Worm (Caenorhabditis elegans) whole organism, L4/young adult: ENCODE data around the gene fbxa-222.
"Not testable (repeated sequence)": the region's sequence is repeated elsewhere in the genome, so short reads cannot be mapped to it uniquely, and the experiment has no call there.

ENCODE experiments used
- W03F9.2 ChIP-seq: fragments of 150-350 bp; optimal IDR thresholded peaks from 2 replicates; lab custom pipeline; 2014; ENCODE audit warnings: missing biosample characterization, missing genetic modification characterization
- dao-5 ChIP-seq: sonication (generic microtip); optimal IDR thresholded peaks from 2 replicates; lab custom pipeline; 2016; ENCODE audit warnings: missing genotype, missing genetic modification characterization, moderate library complexity, missing compliant biosample characterization
- him-1 ChIP-seq: sonication (generic microtip); optimal IDR thresholded peaks from 2 replicates; lab custom pipeline; 2016; ENCODE audit warnings: missing genotype, missing genetic modification reagents, missing genetic modification characterization, missing compliant biosample characterization

The fbxa-222 gene

DNA sequence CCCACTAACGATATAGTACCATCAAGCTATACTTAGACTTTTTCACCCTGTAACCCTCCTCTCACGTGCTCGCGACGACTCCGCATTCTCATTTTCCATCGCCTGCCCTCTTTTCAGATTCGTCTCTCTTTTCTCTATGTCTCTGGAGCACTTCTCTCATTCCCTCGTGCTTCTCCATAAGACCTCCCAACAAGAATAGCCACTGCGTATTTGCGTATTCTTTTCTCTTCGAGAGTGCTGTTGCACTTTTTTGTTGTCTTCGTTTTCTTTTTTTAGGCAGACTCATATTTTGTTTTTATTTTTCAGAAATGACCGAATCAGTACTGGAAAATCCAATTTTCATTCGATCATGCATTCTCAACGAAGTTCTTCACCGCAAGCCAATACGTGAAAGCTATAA lies at the start of gene fbxa-222:
fbxa-222 (plus strand) TSS at position 301 of the 400 bp plus-strand sequence.
- TF ChIP-seq dao-5 (tag; lab: Kevin White, UChicago) (no peak), him-1 (tag; lab: Kevin White, UChicago) (no peak), W03F9.2 (tag; lab: Kevin White, UChicago) (no peak)

DNA sequence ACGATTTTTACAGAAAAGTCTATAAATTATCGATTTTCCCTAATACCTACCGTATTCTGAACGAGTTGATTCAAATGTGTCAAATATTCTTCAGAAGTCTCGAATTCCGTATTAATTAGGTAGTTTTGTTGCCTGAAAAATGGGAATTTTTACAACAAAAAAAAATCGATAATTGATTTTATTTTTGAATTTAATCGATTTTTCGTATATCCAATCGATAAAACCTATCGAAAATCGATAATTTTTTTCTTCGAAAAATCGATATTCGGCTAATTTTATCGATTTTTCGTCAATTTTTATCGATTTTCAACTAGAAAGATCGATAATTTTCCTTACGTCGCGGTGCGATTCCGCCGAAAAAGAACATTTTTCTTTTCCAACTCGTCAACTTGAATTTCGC lies 32.6 kb upstream of the fbxa-222 start:
- TF ChIP-seq W03F9.2 (tag; lab: Kevin White, UChicago), result no peak
- no peak for TF ChIP-seq him-1 (tag; lab: Kevin White, UChicago)
- TF ChIP-seq dao-5 (tag; lab: Kevin White, UChicago), result no peak

DNA sequence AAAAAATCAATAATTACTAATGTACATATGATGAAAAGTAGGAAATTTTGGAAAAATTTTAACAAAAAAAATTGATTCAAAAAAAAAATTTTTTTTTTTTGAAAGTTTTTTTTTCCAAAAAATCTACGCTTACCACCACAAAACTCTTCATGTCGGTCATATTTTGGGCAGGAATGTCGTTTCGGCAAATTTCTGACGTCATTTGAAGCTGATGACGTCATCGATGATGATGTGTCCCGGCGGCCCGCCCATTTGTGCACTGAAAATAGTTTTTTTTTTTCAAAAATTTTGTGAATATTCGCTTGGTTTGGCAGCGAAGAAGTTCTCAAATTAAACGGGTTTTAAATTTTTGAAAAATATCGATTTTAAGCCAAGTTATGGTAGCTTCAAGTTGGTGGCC lies 28.3 kb upstream of the fbxa-222 start:
- TF ChIP-seq dao-5 (tag; lab: Kevin White, UChicago), result no peak
- no peak for TF ChIP-seq him-1 (tag; lab: Kevin White, UChicago)
- TF ChIP-seq W03F9.2 (tag; lab: Kevin White, UChicago), result no peak

DNA sequence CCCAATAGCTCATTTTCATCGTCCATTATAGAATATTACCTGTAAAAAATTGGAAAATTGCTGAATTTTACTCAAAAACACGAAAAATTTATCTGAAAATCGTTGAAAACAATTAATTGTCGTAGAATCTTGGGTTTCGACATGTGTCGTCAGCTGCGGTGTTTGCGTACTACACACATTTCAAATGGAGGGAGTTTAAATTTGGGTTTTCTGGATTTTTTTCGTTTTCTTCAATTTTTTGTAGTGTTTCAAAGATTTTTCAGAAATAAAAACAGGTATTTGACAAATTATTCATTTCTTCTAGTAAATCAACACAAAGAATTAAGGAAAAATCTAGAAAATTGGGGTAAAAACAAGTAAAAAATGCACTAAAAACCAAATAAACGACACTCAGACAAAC lies 12.4 kb upstream of the fbxa-222 start, which contains the start of gene Y73B3A.4:
Y73B3A.4 (minus strand) TSS at position 41 of the 400 bp plus-strand sequence.
- not testable (repeated sequence) for TF ChIP-seq him-1, dao-5, W03F9.2 (tag; lab: Kevin White, UChicago)

DNA sequence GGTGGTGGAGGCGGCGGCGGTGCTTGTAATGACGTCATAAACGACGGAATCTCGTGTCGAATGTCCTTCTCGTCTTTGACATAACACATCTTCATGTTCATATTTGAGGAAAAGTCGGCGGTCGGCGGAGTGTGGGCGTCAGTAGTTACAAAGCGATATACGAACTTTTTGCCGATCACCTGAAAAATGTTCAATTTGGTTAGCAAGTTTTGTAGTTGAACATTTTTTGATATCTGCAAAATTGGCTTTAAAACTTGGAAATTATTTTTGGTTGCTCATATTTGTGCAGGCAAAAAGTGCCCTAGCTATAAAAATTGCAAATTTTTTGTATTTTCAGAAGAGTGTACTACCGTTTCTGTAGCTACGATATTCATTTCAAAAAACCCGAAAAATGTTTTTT lies 8.3 kb upstream of the fbxa-222 start, which contains the start of gene elk-2:
elk-2 (minus strand) TSS at position 101 of the 400 bp plus-strand sequence.
- not testable (repeated sequence) for TF ChIP-seq W03F9.2, him-1, dao-5 (tag; lab: Kevin White, UChicago)

DNA sequence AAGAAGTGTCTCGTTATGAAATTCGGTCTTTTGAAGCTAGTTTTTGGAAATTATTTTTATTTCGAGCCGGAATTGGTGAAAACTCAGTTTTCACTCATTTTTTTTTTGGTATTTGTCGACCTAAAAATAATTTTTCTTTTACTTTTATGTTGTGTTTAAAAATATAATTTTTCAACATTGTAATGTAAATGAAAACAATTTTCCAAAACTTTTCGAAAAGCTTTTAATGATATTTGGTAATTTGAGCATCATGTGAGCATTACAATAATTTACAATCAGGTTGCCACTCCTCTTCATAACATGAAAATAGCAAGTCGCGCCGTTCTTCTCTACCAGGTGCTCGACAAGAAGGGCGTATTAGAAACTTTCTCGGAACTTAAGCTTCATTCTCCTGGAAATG lies 2.8 kb upstream of the fbxa-222 start, which contains the start of gene fbxa-221:
fbxa-221 (plus strand) TSS at position 301 of the 400 bp plus-strand sequence.
- not testable (repeated sequence) for TF ChIP-seq W03F9.2, dao-5, him-1 (tag; lab: Kevin White, UChicago)

DNA sequence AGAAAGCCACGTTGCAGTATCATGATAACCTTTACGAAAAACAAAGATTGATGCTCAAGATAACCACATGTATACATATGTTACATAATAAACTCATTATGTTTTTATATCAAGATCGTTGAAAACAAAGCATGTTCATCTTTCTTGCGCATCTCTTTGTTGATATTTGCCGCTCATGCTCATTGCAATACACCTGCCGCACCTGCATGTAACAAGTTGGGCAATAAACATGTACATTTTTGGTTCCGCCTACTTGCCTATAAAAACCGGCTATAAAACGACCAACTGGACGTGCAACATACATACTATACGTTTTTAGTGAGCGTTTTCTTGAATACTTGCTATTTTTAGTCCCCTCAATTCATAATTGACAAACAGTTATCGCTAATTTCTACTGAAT lies 2.2 kb downstream of the fbxa-222 start, which contains the start of gene fbxa-16:
fbxa-16 (plus strand) TSS at position 301 of the 400 bp plus-strand sequence.
- TF ChIP-seq him-1, dao-5, W03F9.2 (tag; lab: Kevin White, UChicago): not testable (repeated sequence)

DNA sequence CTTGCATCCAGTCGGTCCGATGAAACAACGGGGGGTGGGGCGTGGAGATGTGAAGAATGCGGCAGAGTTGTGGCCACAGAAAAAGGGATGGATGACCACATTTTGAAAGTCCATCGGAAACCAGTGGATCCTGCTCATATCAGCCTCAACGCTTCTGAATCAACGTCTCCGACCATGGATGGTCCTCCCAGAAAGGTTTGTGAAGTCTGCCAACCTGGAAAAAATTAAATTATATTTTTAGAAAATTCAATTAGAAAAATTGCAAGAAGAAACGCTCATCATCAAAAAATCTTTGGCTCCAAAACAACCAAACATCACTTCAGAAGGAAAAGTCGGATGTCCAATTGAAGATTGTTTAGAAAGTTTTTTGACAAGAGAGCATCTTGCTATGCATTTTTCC lies 24.0 kb downstream of the fbxa-222 start, which contains the start of gene Y73B3A.8:
Y73B3A.8 (minus strand) TSS at position 101 of the 400 bp plus-strand sequence.
- TF ChIP-seq him-1 (tag; lab: Kevin White, UChicago), result no peak
- TF ChIP-seq dao-5 (tag; lab: Kevin White, UChicago), result no peak
- TF ChIP-seq W03F9.2 (tag; lab: Kevin White, UChicago), result no peak

DNA sequence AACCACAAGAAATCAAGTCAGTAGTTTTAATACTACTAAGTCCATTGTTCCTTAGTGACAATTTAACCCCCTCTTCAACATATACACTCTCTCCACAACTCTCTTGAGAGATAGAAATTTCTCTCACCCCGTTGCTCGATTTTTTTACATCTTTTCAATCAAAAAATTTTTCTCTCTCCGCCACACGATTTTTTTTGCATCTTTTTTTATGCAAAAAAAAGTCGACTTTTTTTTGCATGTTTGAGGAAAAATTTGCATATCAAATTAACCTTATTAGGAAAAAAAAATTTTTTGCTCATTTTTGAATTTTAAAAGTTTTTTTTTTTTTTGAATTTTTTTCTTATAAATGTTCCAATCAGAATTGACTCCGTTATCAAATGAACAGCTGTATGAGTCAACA lies 29.7 kb downstream of the fbxa-222 start:
- TF ChIP-seq dao-5 (tag; lab: Kevin White, UChicago), result no peak
- TF ChIP-seq W03F9.2 (tag; lab: Kevin White, UChicago), result no peak
- TF ChIP-seq him-1 (tag; lab: Kevin White, UChicago), result no peak

DNA sequence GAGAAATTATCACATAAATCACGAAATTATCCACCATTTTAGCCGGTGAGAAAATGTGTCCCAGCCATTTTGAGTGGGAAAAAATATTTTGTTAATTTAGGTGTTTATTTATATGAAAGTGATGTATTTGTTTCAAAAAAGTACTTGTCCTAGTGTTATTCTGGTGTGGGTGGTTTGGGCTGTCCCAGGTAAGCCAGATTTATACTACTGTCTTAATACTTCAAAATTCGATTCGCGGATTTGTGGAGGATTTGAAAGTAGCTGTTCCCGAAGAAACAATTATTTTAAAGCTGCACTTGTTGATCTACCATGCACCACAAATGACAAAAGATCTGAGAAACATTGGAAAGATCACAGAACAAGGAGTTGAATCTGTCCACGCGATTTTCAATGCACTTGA lies 30.6 kb downstream of the fbxa-222 start, which contains the start of gene Y73B3A.11:
Y73B3A.11 (plus strand) TSS at position 301 of the 400 bp plus-strand sequence.
- TF ChIP-seq dao-5 (tag; lab: Kevin White, UChicago) (no peak), him-1 (tag; lab: Kevin White, UChicago) (no peak), W03F9.2 (tag; lab: Kevin White, UChicago) (no peak)

DNA sequence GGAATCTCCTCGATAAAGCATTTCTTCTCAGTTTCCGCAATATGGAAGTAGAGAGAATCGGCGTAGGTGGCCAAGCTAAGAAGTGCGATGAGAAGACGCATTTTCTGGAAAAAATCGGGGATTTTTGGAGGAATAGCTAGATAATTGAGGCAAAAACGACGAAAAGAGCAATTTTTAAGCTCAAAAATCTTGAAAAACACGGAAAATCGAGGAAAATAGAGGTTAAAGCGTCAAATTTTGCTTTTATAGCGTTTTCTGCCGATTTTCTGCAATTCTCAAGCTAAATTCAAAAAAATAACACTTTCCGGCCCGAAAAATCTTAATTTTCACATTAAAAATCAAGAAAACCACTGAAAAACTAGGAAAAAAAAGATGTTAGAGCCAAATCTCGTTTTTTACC lies 45.9 kb downstream of the fbxa-222 start, which contains the start of gene tmed-12:
tmed-12 (minus strand) TSS at position 101 of the 400 bp plus-strand sequence.
- not testable (repeated sequence) for TF ChIP-seq dao-5, him-1, W03F9.2 (tag; lab: Kevin White, UChicago)
